Worm (Caenorhabditis elegans) whole organism, L3 larva: ENCODE measurements around the gene drap-1.

Experiments
- ama-1 ChIP-seq: fragments of 150-350 bp; optimal IDR thresholded peaks from 2 replicates; lab custom pipeline; 2018
- ceh-28 ChIP-seq: fragments of 150-350 bp; optimal IDR thresholded peaks from 2 replicates; lab custom pipeline; 2014; ENCODE audit warnings: missing biosample characterization, missing genetic modification reagents, missing genetic modification characterization
- fkh-10 ChIP-seq: sonication (generic microtip); optimal IDR thresholded peaks from 2 replicates; lab custom pipeline; 2017; ENCODE audit warnings: missing biosample characterization, missing genetic modification reagents, missing genetic modification characterization
- mml-1 ChIP-seq: fragments of 150-350 bp; sonication (generic microtip); optimal IDR thresholded peaks from 3 replicates; lab custom pipeline; 2014; ENCODE audit warnings: missing biosample characterization, missing genetic modification characterization
- nhr-11 ChIP-seq: fragments of 150-350 bp; optimal IDR thresholded peaks from 2 replicates; lab custom pipeline; 2014; ENCODE audit warnings: missing biosample characterization, missing genetic modification characterization
- nhr-77 ChIP-seq: fragments of 150-350 bp; optimal IDR thresholded peaks from 2 replicates; lab custom pipeline; 2014; ENCODE audit warnings: missing biosample characterization, missing genetic modification characterization
- snpc-4 ChIP-seq: fragments of 150-350 bp; optimal IDR thresholded peaks from 2 replicates; lab custom pipeline; 2014; ENCODE audit warnings: missing biosample characterization, missing genetic modification characterization
- unc-62 ChIP-seq: fragments of 150-350 bp; sonication (generic microtip); optimal IDR thresholded peaks from 4 replicates; lab custom pipeline; 2014; ENCODE audit warnings: missing biosample characterization, missing genetic modification reagents, missing genetic modification characterization

- TF ChIP-seq ama-1 (lab: Kevin White, UChicago) (no peak), nhr-11 (no peak), nhr-77 (no peak), ceh-28 (tag; lab: Kevin White, UChicago) (no peak), snpc-4 (tag; lab: Kevin White, UChicago) (no peak), mml-1 (tag; lab: Kevin White, UChicago) (no peak), unc-62 (GFP tag; lab: Kevin White, UChicago) (no peak), fkh-10 (no peak)
Measured at ce11 chrV:9755725-9756124, 25.8 kb downstream of the drap-1 start, which contains the start of gene F58E6.8.
